Worm (Caenorhabditis elegans) whole organism, midembryonic: ENCODE data around the gene srj-45.

ENCODE experiments used
- flt-1 ChIP-seq: fragments of 200-800 bp; sonication (Bioruptor generic); IDR thresholded peaks from 2 replicates; pipeline ENCODE4 v1.3.6; 2022; ENCODE audit warnings: missing genetic modification characterization, missing compliant biosample characterization
- med-1 ChIP-seq: sonication (generic microtip); optimal IDR thresholded peaks from 2 replicates; lab custom pipeline; 2017; ENCODE audit warnings: missing genetic modification characterization, mild to moderate bottlenecking, missing compliant biosample characterization, antibody characterized with exemption, missing genetic modification reagents; ENCODE audit not compliant: insufficient read depth

DNA sequence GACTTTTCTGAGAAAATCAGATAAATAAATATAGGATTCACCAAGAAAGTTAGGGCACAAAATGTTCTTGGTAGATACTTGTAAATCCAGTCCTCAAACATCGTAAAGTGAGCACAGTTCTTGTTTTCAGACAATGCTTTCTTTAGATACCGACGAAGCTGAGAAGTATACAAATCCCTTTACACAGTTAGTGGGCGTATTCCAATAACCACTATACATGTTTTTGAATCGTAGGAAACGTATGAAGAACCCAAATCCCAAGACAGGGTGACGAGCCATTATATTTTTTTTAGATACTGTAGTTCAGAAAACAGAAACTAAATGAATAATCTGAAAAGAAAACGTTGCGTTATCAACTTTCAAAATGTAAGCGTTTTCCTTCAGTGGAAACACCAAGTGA lies 9.4 kb upstream of the srj-45 start, which contains the start of gene srj-44:
- TF ChIP-seq flt-1 (GFP tag; lab: Robert Waterston, UW): no peak
- TF ChIP-seq med-1 (GFP tag; lab: Kevin White, UChicago): no peak
